Fruit fly (Drosophila melanogaster): ENCODE data around the gene HDAC6.

- no peak for TF ChIP-seq psq (optimal IDR thresholded peaks at IDR 0.05)
- no peak for TF ChIP-seq usp (GFP tag; optimal IDR thresholded peaks at IDR 0.05)
- no peak for TF ChIP-seq pan (optimal IDR thresholded peaks at IDR 0.05)
- no peak for TF ChIP-seq Dll (optimal IDR thresholded peaks at IDR 0.05)
Measured at dm6 chrX:15344473-15345331, 11.6 kb downstream of the HDAC6 start, which contains the start of the genes CG12608 and Prp5.
